Worm (Caenorhabditis elegans): ENCODE data around the gene ced-10.

- no peak for TF ChIP-seq sup-37 (GFP tag; optimal IDR thresholded peaks at IDR 0.05)
- TF ChIP-seq snpc-4 (tag; optimal IDR thresholded peaks at IDR 0.05), result no peak
- TF ChIP-seq ceh-63 (GFP tag; optimal IDR thresholded peaks at IDR 0.05), result no peak
- no peak for TF ChIP-seq lin-13 (GFP tag; optimal IDR thresholded peaks at IDR 0.05)
- TF ChIP-seq fkh-10 (GFP tag; optimal IDR thresholded peaks at IDR 0.05), result no peak
- no peak for TF ChIP-seq fos-1 (tag; optimal IDR thresholded peaks at IDR 0.05)
- no peak for TF ChIP-seq ceh-88 (GFP tag; IDR thresholded peaks at IDR 0.05)
- no peak for TF ChIP-seq unc-62 (GFP tag; optimal IDR thresholded peaks at IDR 0.05)
Measured at ce11 chrIV:3467751-3468150, 41.6 kb downstream of the ced-10 start.
